Worm (Caenorhabditis elegans) whole organism, L4/young adult: Measurements from ENCODE around the gene spp-9.

Experiments
- dao-5 ChIP-seq: sonication (generic microtip); optimal IDR thresholded peaks from 2 replicates; lab custom pipeline; 2016; ENCODE audit warnings: missing genotype, missing genetic modification characterization, moderate library complexity, missing compliant biosample characterization
- him-1 ChIP-seq: sonication (generic microtip); optimal IDR thresholded peaks from 2 replicates; lab custom pipeline; 2016; ENCODE audit warnings: missing genotype, missing genetic modification reagents, missing genetic modification characterization, missing compliant biosample characterization

- TF ChIP-seq him-1 (tag; lab: Kevin White, UChicago) (no peak), dao-5 (no peak)
These were observed 13.4 kb upstream of the spp-9 start for ce11 chrX:11474149-11474585.
